Worm (Caenorhabditis elegans): ENCODE data around the gene clec-143.

The clec-143 gene

DNA sequence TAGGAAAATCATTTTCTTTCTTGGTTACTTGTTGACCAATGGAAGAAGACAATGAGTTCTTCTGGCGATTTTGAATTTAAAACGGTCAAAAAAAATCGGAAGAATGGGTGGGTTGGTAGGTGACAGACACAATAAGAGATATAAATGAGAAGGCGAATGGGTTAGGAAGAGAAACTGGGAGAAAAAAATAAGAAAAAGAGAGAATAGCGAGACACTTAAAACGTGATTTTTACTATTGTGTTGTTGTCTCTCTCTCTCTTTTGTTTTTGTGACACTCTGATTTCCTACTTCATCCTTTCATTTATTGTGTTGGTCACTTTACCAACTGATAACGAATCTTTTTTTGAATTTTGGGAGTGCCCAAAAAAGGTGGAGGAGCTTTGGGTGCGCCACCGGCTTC, 46.3 kb upstream of the clec-143 start (continued):
- TF ChIP-seq efl-3 (GFP tag; optimal IDR thresholded peaks at IDR 0.05) (no peak), lin-39 (tag; optimal IDR thresholded peaks at IDR 0.05) (no peak), alr-1 (tag; optimal IDR thresholded peaks at IDR 0.05; ENCODE audit: borderline replicate concordance) (no peak), nhr-47 (tag; optimal IDR thresholded peaks at IDR 0.05) (no peak), nhr-85 (tag) (peak; percentile 63), isw-1 (GFP tag; IDR thresholded peaks at IDR 0.05) (no peak), nhr-11 (tag; optimal IDR thresholded peaks at IDR 0.05) (no peak), hlh-17 (GFP tag; optimal IDR thresholded peaks at IDR 0.05; ENCODE audit: borderline replicate concordance) (no peak), lsy-2 (tag; optimal IDR thresholded peaks at IDR 0.05) (peak in 1 of 2 experiments; percentile 25), grh-1 (GFP tag; IDR thresholded peaks at IDR 0.05) (no peak), nhr-19 (GFP tag; conservative IDR thresholded peaks at IDR 0.05) (no peak), mab-9 (GFP tag; IDR thresholded peaks at IDR 0.05) (no peak), hpl-2 (GFP tag; optimal IDR thresholded peaks at IDR 0.05) (no peak), vab-15 (tag; optimal IDR thresholded peaks at IDR 0.05) (no peak), egl-13 (tag; optimal IDR thresholded peaks at IDR 0.05) (no peak), C16A3.4 (tag; optimal IDR thresholded peaks at IDR 0.05) (peak; percentile 14), pax-3 (tag; optimal IDR thresholded peaks at IDR 0.05) (no peak), nhr-12 (tag; optimal IDR thresholded peaks at IDR 0.05) (no peak)

DNA sequence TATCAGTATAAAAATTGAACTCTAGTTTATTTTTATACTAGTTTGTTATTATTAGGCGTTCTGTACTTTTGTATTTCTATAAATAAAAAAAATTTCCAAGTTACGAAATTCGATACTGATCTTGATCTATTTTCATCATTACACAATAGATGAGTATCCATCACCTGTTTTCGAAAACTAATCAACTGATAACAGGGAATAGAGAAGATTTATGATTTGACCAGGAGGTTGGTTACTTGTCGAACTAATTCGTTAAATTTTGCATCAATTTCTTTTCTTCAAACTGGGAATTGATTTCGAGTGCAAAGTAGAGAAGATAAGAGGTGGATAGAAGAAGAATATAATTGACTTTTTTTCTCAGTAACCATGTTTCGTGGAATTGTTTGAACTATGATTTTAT, 45.3 kb upstream of the clec-143 start:
- TF ChIP-seq snu-23 (GFP tag; optimal IDR thresholded peaks at IDR 0.05) (peak; percentile 11), dsc-1 (tag; optimal IDR thresholded peaks at IDR 0.05) (no peak), skn-1 (tag; optimal IDR thresholded peaks at IDR 0.05) (no peak), zip-4 (GFP tag; optimal IDR thresholded peaks at IDR 0.05) (no peak), aly-2 (tag; optimal IDR thresholded peaks at IDR 0.05) (no peak), rnt-1 (tag; optimal IDR thresholded peaks at IDR 0.05) (no peak), lsy-2 (tag; optimal IDR thresholded peaks at IDR 0.05) (peak in 1 of 2 experiments; percentile 22), elt-3 (tag; optimal IDR thresholded peaks at IDR 0.05) (peak in 5 of 6 experiments; percentile 16 to 91 (median 89)), blmp-1 (tag; optimal IDR thresholded peaks at IDR 0.05) (peak; percentile 54), nhr-20 (tag; optimal IDR thresholded peaks at IDR 0.05) (peak; percentile 41), lin-35 (GFP tag; optimal IDR thresholded peaks at IDR 0.05) (peak in 1 of 2 experiments; percentile 37), lin-13 (GFP tag; optimal IDR thresholded peaks at IDR 0.05) (no peak), fkh-8 (tag; optimal IDR thresholded peaks at IDR 0.05) (no peak), lin-14 (GFP tag; optimal IDR thresholded peaks at IDR 0.05) (peak; percentile 49), mep-1 (tag; optimal IDR thresholded peaks at IDR 0.05) (no peak), ceh-8 (GFP tag; optimal IDR thresholded peaks at IDR 0.05) (no peak), nhr-85 (tag) (peak; percentile 78), vab-15 (tag; optimal IDR thresholded peaks at IDR 0.05) (no peak), nhr-71 (tag; optimal IDR thresholded peaks at IDR 0.05) (peak; percentile 19)

ce11 chrII:10513377-10513776, 43.3 kb upstream of the clec-143 start:
- no peak for TF ChIP-seq nhr-90 (tag; optimal IDR thresholded peaks at IDR 0.05; ENCODE audit: poor library complexity)
- no peak for TF ChIP-seq mdl-1 (tag; optimal IDR thresholded peaks at IDR 0.05)
- TF ChIP-seq ceh-63 (GFP tag; optimal IDR thresholded peaks at IDR 0.05) = no peak
- TF ChIP-seq sptf-1 (tag; optimal IDR thresholded peaks at IDR 0.05) = no peak
- no peak for TF ChIP-seq unc-86 (tag; optimal IDR thresholded peaks at IDR 0.05)
- no peak for TF ChIP-seq pax-3 (tag; optimal IDR thresholded peaks at IDR 0.05)
- no peak for TF ChIP-seq hlh-17 (GFP tag; optimal IDR thresholded peaks at IDR 0.05; ENCODE audit: borderline replicate concordance)
- TF ChIP-seq xbp-1 (tag; optimal IDR thresholded peaks at IDR 0.05) = no peak
- no peak for TF ChIP-seq ztf-11 (tag; optimal IDR thresholded peaks at IDR 0.05)
- TF ChIP-seq sox-4 (tag; optimal IDR thresholded peaks at IDR 0.05) = no peak

All from whole organism, L1 larva.